Worm (Caenorhabditis elegans): ENCODE data around the gene egg-3.

egg-3 gene

ce11 chrII:10884396-10884795, at the start of gene egg-3:
Gene egg-3, minus strand, starts transcription at chrII:10884441.
- TF ChIP-seq fkh-2 (tag; optimal IDR thresholded peaks at IDR 0.05) (no peak), nhr-76 (tag; optimal IDR thresholded peaks at IDR 0.05) (no peak), skn-1 (tag; optimal IDR thresholded peaks at IDR 0.05) (no peak), nhr-43 (tag; optimal IDR thresholded peaks at IDR 0.05; ENCODE audit: poor library complexity, severe bottlenecking) (no peak), snpc-4 (tag; optimal IDR thresholded peaks at IDR 0.05) (no peak), pha-4 (tag; optimal IDR thresholded peaks at IDR 0.05) (no peak)

DNA sequence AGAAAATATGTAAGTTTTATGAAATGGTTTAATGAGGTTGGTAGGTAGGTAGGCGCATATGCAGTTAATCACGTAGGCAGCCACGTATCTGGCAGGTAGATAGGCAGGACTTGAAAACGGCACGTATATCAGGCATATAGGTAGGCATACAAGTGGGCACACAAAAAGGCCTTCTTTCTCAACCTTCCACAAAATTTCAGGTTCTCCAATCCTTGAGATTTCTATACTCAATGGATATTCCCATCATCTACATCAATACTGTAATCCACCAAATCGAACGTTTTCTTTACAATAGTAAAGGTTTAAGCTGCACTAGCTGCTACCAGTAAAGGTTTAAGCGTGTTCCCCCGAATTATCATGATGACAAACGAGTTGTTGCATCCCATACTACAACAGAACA, 48.1 kb upstream of the egg-3 start:
- TF ChIP-seq mml-1 (tag; optimal IDR thresholded peaks at IDR 0.05) (no peak), eor-1 (tag; optimal IDR thresholded peaks at IDR 0.05) (no peak), elt-2 (tag; optimal IDR thresholded peaks at IDR 0.05) (no peak), ceh-82 (tag; optimal IDR thresholded peaks at IDR 0.05) (no peak), zag-1 (tag; optimal IDR thresholded peaks at IDR 0.05) (no peak), ama-1 (optimal IDR thresholded peaks at IDR 0.05) (no peak), egl-5 (tag; optimal IDR thresholded peaks at IDR 0.05) (no peak), pqm-1 (tag; optimal IDR thresholded peaks at IDR 0.05) (no peak), lsy-12 (tag; optimal IDR thresholded peaks at IDR 0.05) (no peak), nhr-43 (tag; optimal IDR thresholded peaks at IDR 0.05; ENCODE audit: poor library complexity, severe bottlenecking) (no peak), aly-2 (tag; optimal IDR thresholded peaks at IDR 0.05) (no peak), ztf-11 (tag; optimal IDR thresholded peaks at IDR 0.05) (no peak), daf-12 (tag; optimal IDR thresholded peaks at IDR 0.05) (no peak)

ce11 chrII:10930678-10931650, 46.7 kb upstream of the egg-3 start:
- TF ChIP-seq fos-1 (tag; optimal IDR thresholded peaks at IDR 0.05) = no peak
- TF ChIP-seq nhr-43 (tag; optimal IDR thresholded peaks at IDR 0.05; ENCODE audit: poor library complexity, severe bottlenecking) = peak; percentile 62
- TF ChIP-seq zag-1 (tag; optimal IDR thresholded peaks at IDR 0.05) = no peak
- no peak for TF ChIP-seq nhr-76 (tag; optimal IDR thresholded peaks at IDR 0.05)
- TF ChIP-seq snpc-4 (tag; optimal IDR thresholded peaks at IDR 0.05) = no peak
- peak; percentile 13 for TF ChIP-seq lsy-12 (tag; optimal IDR thresholded peaks at IDR 0.05)
- TF ChIP-seq nhr-77 (tag; optimal IDR thresholded peaks at IDR 0.05) = no peak
- TF ChIP-seq nhr-25 (tag; optimal IDR thresholded peaks at IDR 0.05) = no peak

ce11 chrII:10925804-10926570, 41.7 kb upstream of the egg-3 start, which contains the start of gene metr-1:
Gene metr-1, plus strand, starts transcription at chrII:10926561.
- TF ChIP-seq jun-1 (tag; optimal IDR thresholded peaks at IDR 0.05) (no peak), aly-2 (tag; optimal IDR thresholded peaks at IDR 0.05) (no peak), nhr-43 (tag; optimal IDR thresholded peaks at IDR 0.05; ENCODE audit: poor library complexity, severe bottlenecking) (peak; percentile 46), nhr-237 (tag; optimal IDR thresholded peaks at IDR 0.05) (no peak), zag-1 (tag; optimal IDR thresholded peaks at IDR 0.05) (no peak), egl-5 (tag; optimal IDR thresholded peaks at IDR 0.05) (no peak), snpc-4 (tag; optimal IDR thresholded peaks at IDR 0.05) (no peak), ztf-4 (tag; optimal IDR thresholded peaks at IDR 0.05) (no peak), elt-2 (tag; optimal IDR thresholded peaks at IDR 0.05) (peak; percentile 68), nhr-23 (tag; optimal IDR thresholded peaks at IDR 0.05) (peak; percentile 52), skn-1 (tag; optimal IDR thresholded peaks at IDR 0.05) (no peak), ceh-28 (tag; optimal IDR thresholded peaks at IDR 0.05) (no peak), elt-3 (tag; optimal IDR thresholded peaks at IDR 0.05) (peak in 1 of 3 experiments; percentile 20), nhr-77 (tag; optimal IDR thresholded peaks at IDR 0.05) (no peak), hmg-11 (tag; optimal IDR thresholded peaks at IDR 0.05) (no peak), nhr-11 (tag; optimal IDR thresholded peaks at IDR 0.05) (no peak), pha-4 (tag; optimal IDR thresholded peaks at IDR 0.05) (no peak), fkh-10 (GFP tag; optimal IDR thresholded peaks at IDR 0.05) (no peak), ama-1 (optimal IDR thresholded peaks at IDR 0.05) (no peak), pqm-1 (tag; optimal IDR thresholded peaks at IDR 0.05) (no peak), ceh-16 (tag; optimal IDR thresholded peaks at IDR 0.05) (no peak), fkh-2 (tag; optimal IDR thresholded peaks at IDR 0.05) (no peak), lin-15B (tag; optimal IDR thresholded peaks at IDR 0.05) (peak; percentile 20), egl-27 (tag; optimal IDR thresholded peaks at IDR 0.05) (no peak), nhr-25 (tag; optimal IDR thresholded peaks at IDR 0.05) (peak; percentile 46), nhr-67 (tag; optimal IDR thresholded peaks at IDR 0.05) (no peak), nfya-1 (tag; optimal IDR thresholded peaks at IDR 0.05; ENCODE audit: insufficient read depth) (peak; percentile 7), unc-62 (GFP tag; optimal IDR thresholded peaks at IDR 0.05) (no peak), unc-39 (tag; optimal IDR thresholded peaks at IDR 0.05) (no peak)
